Fruit fly (Drosophila melanogaster) whole organism, wandering third instar larva: Measurements from ENCODE around the gene dlp.

Experiments used
- Abd-B ChIP-seq: fragments of >200 bp; optimal IDR thresholded peaks from 2 replicates; lab custom pipeline; 2017; ENCODE audit warnings: missing biosample characterization, missing genetic modification characterization
- CG9705 ChIP-seq: fragments of 200-800 bp; sonication (Bioruptor generic); optimal IDR thresholded peaks from 2 replicates; lab custom pipeline; 2018; ENCODE audit warnings: missing biosample characterization, mild to moderate bottlenecking, missing genetic modification characterization
- CrebA ChIP-seq: fragments of 200-800 bp; sonication (Bioruptor generic); optimal IDR thresholded peaks from 2 replicates; lab custom pipeline; 2016; ENCODE audit warnings: missing biosample characterization, mild to moderate bottlenecking, missing genetic modification characterization, borderline replicate concordance
- Dif ChIP-seq: fragments of 200-275, 200-300 bp; sonication (Bioruptor generic); optimal IDR thresholded peaks from 2 replicates; lab custom pipeline; 2018; ENCODE audit warnings: missing biosample characterization, missing genetic modification characterization; ENCODE audit not compliant: partially characterized antibody
- HLH106 ChIP-seq: fragments of 200-800 bp; optimal IDR thresholded peaks from 3 replicates; lab custom pipeline; 2019; ENCODE audit warnings: missing biosample characterization, mild to moderate bottlenecking, missing genetic modification characterization, moderate library complexity
- Hr78 ChIP-seq: fragments of >200 bp; optimal IDR thresholded peaks from 2 replicates; lab custom pipeline; 2017; ENCODE audit warnings: missing biosample characterization, missing genetic modification characterization
- Jra ChIP-seq: sonication (Bioruptor generic); optimal IDR thresholded peaks from 2 replicates; lab custom pipeline; 2016; ENCODE audit warnings: missing biosample characterization, missing genetic modification characterization
- Myc ChIP-seq: fragments of >200 bp; optimal IDR thresholded peaks from 2 replicates; lab custom pipeline; 2017
- N ChIP-seq: fragments of >200 bp; optimal IDR thresholded peaks from 2 replicates; lab custom pipeline; 2018; ENCODE audit warnings: missing biosample characterization, missing external identifiers, missing genetic modification characterization
- OdsH ChIP-seq: fragments of 200-800 bp; sonication (Bioruptor generic); optimal IDR thresholded peaks from 2 replicates; lab custom pipeline; 2016; ENCODE audit warnings: missing biosample characterization, mild to moderate bottlenecking, missing genetic modification characterization
- Rel ChIP-seq, 2 experiments: fragments of 200-800 bp; sonication (Bioruptor generic) in 1 of 2; optimal IDR thresholded peaks; 2 replicates in 1 of 2; 3 replicates in 1 of 2; lab custom pipeline; 2016 to 2019; ENCODE audit warnings: mild to moderate bottlenecking in 2 of 2, missing biosample characterization in 2 of 2, missing genetic modification characterization in 2 of 2, moderate library complexity in 1 of 2
- Sp1 ChIP-seq: fragments of 200-800 bp; sonication (Bioruptor generic); optimal IDR thresholded peaks from 3 replicates; lab custom pipeline; 2019; ENCODE audit warnings: missing biosample characterization, mild to moderate bottlenecking, missing genetic modification characterization, moderate library complexity
- Vsx2 ChIP-seq: fragments of 200-300, 225-300 bp; sonication (Bioruptor generic); optimal IDR thresholded peaks from 2 replicates; lab custom pipeline; 2018; ENCODE audit warnings: missing biosample characterization, missing genetic modification characterization; ENCODE audit not compliant: partially characterized antibody
- br ChIP-seq: fragments of 200-800 bp; sonication (Bioruptor generic); optimal IDR thresholded peaks from 2 replicates; lab custom pipeline; 2016; ENCODE audit warnings: missing biosample characterization, missing genetic modification characterization
- brk ChIP-seq: fragments of 200-800 bp; sonication (Bioruptor generic); optimal IDR thresholded peaks from 2 replicates; lab custom pipeline; 2016; ENCODE audit warnings: missing biosample characterization, mild to moderate bottlenecking, missing genetic modification characterization
- dl ChIP-seq, 2 experiments: fragments of 175-275, 200-275 bp in 1 of 2; fragments of 200-275 bp in 1 of 2; sonication (Bioruptor generic); optimal IDR thresholded peaks; lab custom pipeline; 2018; ENCODE audit warnings: mild to moderate bottlenecking in 2 of 2, missing biosample characterization in 2 of 2, missing genetic modification characterization in 2 of 2, moderate library complexity in 2 of 2; ENCODE audit not compliant: partially characterized antibody in 2 of 2, insufficient read depth in 1 of 2
- dmrt93B ChIP-seq: fragments of 200-800 bp; sonication (Bioruptor generic); optimal IDR thresholded peaks from 2 replicates; lab custom pipeline; 2018; ENCODE audit warnings: missing biosample characterization, mild to moderate bottlenecking, missing genetic modification characterization
- ey ChIP-seq: fragments of 200-800 bp; sonication (Bioruptor generic); optimal IDR thresholded peaks from 2 replicates; lab custom pipeline; 2016; ENCODE audit warnings: missing biosample characterization, missing genetic modification characterization
- foxo ChIP-seq, 2 experiments: fragments of 200-800 bp; sonication (Bioruptor generic); optimal IDR thresholded peaks; 2 replicates in 1 of 2; 3 replicates in 1 of 2; lab custom pipeline; 2016 to 2017; ENCODE audit warnings: missing biosample characterization in 2 of 2, missing genetic modification characterization in 2 of 2
- fru ChIP-seq: fragments of 200-800 bp; sonication (Bioruptor generic); optimal IDR thresholded peaks from 3 replicates; lab custom pipeline; 2016; ENCODE audit warnings: missing biosample characterization, mild to moderate bottlenecking, missing genetic modification characterization
- h ChIP-seq: fragments of 200-800 bp; sonication (Bioruptor generic); optimal IDR thresholded peaks from 3 replicates; lab custom pipeline; 2016; ENCODE audit warnings: missing biosample characterization, mild to moderate bottlenecking, missing genetic modification characterization
- jim ChIP-seq: fragments of 175-275, 200-325 bp; sonication (Bioruptor generic); optimal IDR thresholded peaks from 2 replicates; lab custom pipeline; 2016; ENCODE audit warnings: missing biosample characterization, mild to moderate bottlenecking, missing genetic modification characterization
- psq ChIP-seq: fragments of 200-800 bp; sonication (Bioruptor generic); optimal IDR thresholded peaks from 3 replicates; lab custom pipeline; 2017; ENCODE audit warnings: missing biosample characterization, mild to moderate bottlenecking, missing genetic modification characterization, moderate library complexity
- sv ChIP-seq: fragments of 200-800 bp; sonication (Bioruptor generic); optimal IDR thresholded peaks from 3 replicates; lab custom pipeline; 2016; ENCODE audit warnings: missing biosample characterization, missing genetic modification characterization
- tai ChIP-seq: sonication (Bioruptor generic); optimal IDR thresholded peaks from 2 replicates; lab custom pipeline; 2016; ENCODE audit warnings: missing biosample characterization, missing genetic modification characterization
- usp ChIP-seq: fragments of >200 bp; optimal IDR thresholded peaks from 2 replicates; lab custom pipeline; 2017; ENCODE audit warnings: missing biosample characterization, missing genetic modification characterization
- woc ChIP-seq: sonication (Bioruptor generic); optimal IDR thresholded peaks from 2 replicates; lab custom pipeline; 2016; ENCODE audit warnings: missing biosample characterization, mild to moderate bottlenecking, missing genetic modification characterization

Gene dlp

dm6 chr3L:14609138-14609729 is 23.2 kb upstream of the dlp start:
- TF ChIP-seq Rel (GFP tag; optimal IDR thresholded peaks at IDR 0.05; lab: Kevin White, UChicago) (no peak), Rel (tag; optimal IDR thresholded peaks at IDR 0.05; lab: Kevin White, UChicago) (no peak), ey (GFP tag; lab: Kevin White, UChicago) (no peak), fru (GFP tag; lab: Kevin White, UChicago) (no peak), Myc (lab: Kevin White, UChicago) (no peak), sv (GFP tag; lab: Kevin White, UChicago) (no peak), Jra (GFP tag; lab: Kevin White, UChicago) (no peak), N (GFP tag; lab: Kevin White, UChicago) (no peak), usp (GFP tag; lab: Kevin White, UChicago) (no peak), CG9705 (GFP tag; lab: Kevin White, UChicago) (no peak), tai (GFP tag; lab: Kevin White, UChicago) (no peak), Abd-B (GFP tag; lab: Kevin White, UChicago) (no peak), woc (GFP tag; lab: Kevin White, UChicago) (no peak), Dif (GFP tag; lab: Kevin White, UChicago) (no peak), br (GFP tag; lab: Kevin White, UChicago) (no peak), CrebA (GFP tag; lab: Kevin White, UChicago) (no peak)

dm6 chr3L:14610458-14610857 is 21.9 kb upstream of the dlp start:
- TF ChIP-seq Myc (lab: Kevin White, UChicago) (no peak), Abd-B (GFP tag; lab: Kevin White, UChicago) (no peak), psq (GFP tag; lab: Kevin White, UChicago) (peak; percentile 61), foxo (GFP tag; optimal IDR thresholded peaks at IDR 0.05; lab: Kevin White, UChicago) (peak in 1 of 2 experiments; percentile 52), woc (GFP tag; lab: Kevin White, UChicago) (peak; percentile 3), Vsx2 (GFP tag; lab: Kevin White, UChicago) (no peak), ey (GFP tag; lab: Kevin White, UChicago) (no peak), Sp1 (peak; percentile 68), HLH106 (tag; lab: Kevin White, UChicago) (peak; percentile 67), OdsH (GFP tag; lab: Kevin White, UChicago) (peak; percentile 40), h (GFP tag; lab: Kevin White, UChicago) (peak; percentile 37), brk (GFP tag; lab: Kevin White, UChicago) (peak; percentile 40), dmrt93B (GFP tag; lab: Kevin White, UChicago) (peak; percentile 42), Jra (GFP tag; lab: Kevin White, UChicago) (no peak)

dm6 chr3L:14611406-14612335 is 20.7 kb upstream of the dlp start:
- TF ChIP-seq psq (GFP tag; lab: Kevin White, UChicago) (peak; percentile 54), HLH106 (tag; lab: Kevin White, UChicago) (peak; percentile 65), CG9705 (GFP tag; lab: Kevin White, UChicago) (no peak), dl (GFP tag; optimal IDR thresholded peaks at IDR 0.05; lab: Kevin White, UChicago; ENCODE audit: insufficient read depth in 1 of 2, partially characterized antibody in 2 of 2) (no peak), Jra (GFP tag; lab: Kevin White, UChicago) (no peak), Sp1 (peak; percentile 74), N (GFP tag; lab: Kevin White, UChicago) (no peak), Hr78 (GFP tag; lab: Kevin White, UChicago) (no peak), foxo (GFP tag; optimal IDR thresholded peaks at IDR 0.05; lab: Kevin White, UChicago) (peak in 1 of 2 experiments; percentile 36), Vsx2 (GFP tag; lab: Kevin White, UChicago) (peak; percentile 66), jim (GFP tag; lab: Kevin White, UChicago) (no peak), dmrt93B (GFP tag; lab: Kevin White, UChicago) (no peak), usp (GFP tag; lab: Kevin White, UChicago) (no peak)
